Fruit fly (Drosophila melanogaster): ENCODE results near the gene Qsox4.

Qsox4 gene

dm6 chr3R:23678349-23679193, 24.0 kb upstream of the Qsox4 start, which contains the start of gene GILT2 (continued):
- no peak for TF ChIP-seq unc-4 (GFP tag; IDR thresholded peaks at IDR 0.05; ENCODE audit: partially characterized antibody)
- peak; percentile 54 for TF ChIP-seq CG7987 (GFP tag; optimal IDR thresholded peaks at IDR 0.05)
- 0 out of 4 replicates have a peak, but pooled peaks have one; percentile 39 for TF ChIP-seq chinmo (GFP tag; IDR thresholded peaks at IDR 0.05; ENCODE audit: partially characterized antibody)
- TF ChIP-seq CG11398 (GFP tag; optimal IDR thresholded peaks at IDR 0.05) = no peak
- peak; percentile 43 for TF ChIP-seq ftz-f1 (GFP tag; optimal IDR thresholded peaks at IDR 0.05)
- TF ChIP-seq dmrt99B (tag; optimal IDR thresholded peaks at IDR 0.05) = peak; percentile 96
- peak; percentile 95 for TF ChIP-seq lmd (GFP tag; IDR thresholded peaks at IDR 0.05)
- TF ChIP-seq tll (GFP tag; optimal IDR thresholded peaks at IDR 0.05) = peak in 1 of 2 experiments; percentile 12
- no peak for TF ChIP-seq slp2 (GFP tag; optimal IDR thresholded peaks at IDR 0.05)
- peak; percentile 92 for TF ChIP-seq HHEX (GFP tag; optimal IDR thresholded peaks at IDR 0.05)
- TF ChIP-seq hth (optimal IDR thresholded peaks at IDR 0.05) = no peak
- peak; percentile 55 for TF ChIP-seq Pdp1 (GFP tag; optimal IDR thresholded peaks at IDR 0.05)
- peak; percentile 78 to 95 for TF ChIP-seq Hr51 (GFP tag; optimal IDR thresholded peaks at IDR 0.05)
- TF ChIP-seq nau (GFP tag; optimal IDR thresholded peaks at IDR 0.05) = no peak
- no peak for TF ChIP-seq CG7745 (tag; optimal IDR thresholded peaks at IDR 0.05)
- TF ChIP-seq scrt (GFP tag; optimal IDR thresholded peaks at IDR 0.05) = peak; percentile 82
- TF ChIP-seq E2f2 (GFP tag; IDR thresholded peaks at IDR 0.05) = peak; percentile 78
- peak; percentile 9 for TF ChIP-seq NC2β (GFP tag; optimal IDR thresholded peaks at IDR 0.05)
- peak in 1 of 3 experiments; percentile 88 for TF ChIP-seq lola (GFP tag; optimal IDR thresholded peaks at IDR 0.05)
- TF ChIP-seq HLH3B (GFP tag; IDR thresholded peaks at IDR 0.05) = peak; percentile 91
- peak; percentile 91 for TF ChIP-seq cwo (GFP tag; optimal IDR thresholded peaks at IDR 0.05)
- TF ChIP-seq Dp (GFP tag; optimal IDR thresholded peaks at IDR 0.05) = no peak
- TF ChIP-seq Max (GFP tag; optimal IDR thresholded peaks at IDR 0.05) = peak; percentile 90
- no peak for TF ChIP-seq Hmx (GFP tag; optimal IDR thresholded peaks at IDR 0.05)
- peak; percentile 96 for TF ChIP-seq row (GFP tag; IDR thresholded peaks at IDR 0.05)
- no peak for TF ChIP-seq Dip2 (GFP tag; IDR thresholded peaks at IDR 0.05)
- no peak for TF ChIP-seq Dll (GFP tag; IDR thresholded peaks at IDR 0.05; ENCODE audit: partially characterized antibody)
- TF ChIP-seq ap (GFP tag; IDR thresholded peaks at IDR 0.05) = peak; percentile 87
- peak; percentile 83 for TF ChIP-seq fd3F (GFP tag; optimal IDR thresholded peaks at IDR 0.05)
- TF ChIP-seq CG17385 (GFP tag; optimal IDR thresholded peaks at IDR 0.05) = peak; percentile 91
- TF ChIP-seq bbx (GFP tag; IDR thresholded peaks at IDR 0.05; ENCODE audit: partially characterized antibody) = no peak
- TF ChIP-seq Neu2 (GFP tag; optimal IDR thresholded peaks at IDR 0.05; ENCODE audit: borderline replicate concordance) = no peak
- TF ChIP-seq sug (tag; optimal IDR thresholded peaks at IDR 0.05) = peak; percentile 88
- TF ChIP-seq Taf1 (GFP tag; IDR thresholded peaks at IDR 0.05) = peak; percentile 72
- peak; percentile 88 for TF ChIP-seq CG13775 (GFP tag; optimal IDR thresholded peaks at IDR 0.05)
- no peak for TF ChIP-seq CG2129 (GFP tag; IDR thresholded peaks at IDR 0.05; ENCODE audit: partially characterized antibody)
- TF ChIP-seq wor (GFP tag; IDR thresholded peaks at IDR 0.05) = peak; percentile 75
- peak; percentile 83 for TF ChIP-seq Vsx1 (GFP tag; optimal IDR thresholded peaks at IDR 0.05)
- TF ChIP-seq NC2α (GFP tag; optimal IDR thresholded peaks at IDR 0.05) = no peak
- peak; percentile 29 for TF ChIP-seq CG17186 (GFP tag; optimal IDR thresholded peaks at IDR 0.05)
- TF ChIP-seq seq (GFP tag; IDR thresholded peaks at IDR 0.05) = peak; percentile 89
- peak; percentile 90 for TF ChIP-seq Aef1 (GFP tag; IDR thresholded peaks at IDR 0.05)
- no peak for TF ChIP-seq sima (GFP tag; optimal IDR thresholded peaks at IDR 0.05)
- TF ChIP-seq ase (GFP tag; IDR thresholded peaks at IDR 0.05) = peak; percentile 82
- peak; percentile 87 for TF ChIP-seq H2.0 (GFP tag; IDR thresholded peaks at IDR 0.05)
- no peak for TF ChIP-seq Trl (optimal IDR thresholded peaks at IDR 0.05)
- peak; percentile 13 for TF ChIP-seq Trl (GFP tag; optimal IDR thresholded peaks at IDR 0.05)
- TF ChIP-seq CG10267 (tag; optimal IDR thresholded peaks at IDR 0.05) = peak; percentile 87

All from whole organism, embryonic.